Fruit fly (Drosophila melanogaster) whole organism, pupa: ENCODE measurements around the gene Golgin104.
A peak's percentile ranks its signal among the peaks of the same experiment; 100 is the strongest.

Experiments used
- CG10348 ChIP-seq: fragments of 200-800 bp; sonication (Bioruptor generic); IDR thresholded peaks from 2 replicates; pipeline ENCODE4 v1.3.6; 2022; ENCODE audit warnings: missing biosample characterization, missing genetic modification characterization
- CG12605 ChIP-seq: fragments of 200-800 bp; sonication (Bioruptor generic); IDR thresholded peaks from 2 replicates; pipeline ENCODE4 v1.3.6; 2022; ENCODE audit warnings: missing biosample characterization, missing genetic modification characterization
- CG13204 ChIP-seq: fragments of 200-800 bp; sonication (Bioruptor generic); optimal IDR thresholded peaks from 2 replicates; lab custom pipeline; 2018; ENCODE audit warnings: missing biosample characterization, mild to moderate bottlenecking, missing genetic modification characterization, moderate library complexity
- CG34367 ChIP-seq: fragments of 200-800 bp; sonication (Bioruptor generic); optimal IDR thresholded peaks from 2 replicates; lab custom pipeline; 2018; ENCODE audit warnings: missing biosample characterization, mild to moderate bottlenecking, missing genetic modification characterization
- CG4496 ChIP-seq: fragments of 200-800 bp; sonication (Bioruptor generic); IDR thresholded peaks from 3 replicates; pipeline ENCODE4 v1.3.6; 2022; ENCODE audit warnings: missing biosample characterization, missing genetic modification characterization
- CG8301 ChIP-seq: fragments of 200-800 bp; sonication (Bioruptor generic); optimal IDR thresholded peaks from 2 replicates; lab custom pipeline; 2018; ENCODE audit warnings: missing biosample characterization, mild to moderate bottlenecking, missing genetic modification characterization
- CG9948 ChIP-seq: fragments of 200-800 bp; sonication (Bioruptor generic); optimal IDR thresholded peaks from 2 replicates; lab custom pipeline; 2018; ENCODE audit warnings: missing biosample characterization, mild to moderate bottlenecking, missing genetic modification characterization, moderate library complexity
- EcR ChIP-seq: fragments of 200-800 bp; sonication (Bioruptor generic); optimal IDR thresholded peaks from 3 replicates; lab custom pipeline; 2019; ENCODE audit warnings: missing biosample characterization, missing genetic modification characterization, mild to moderate bottlenecking, moderate library complexity, missing genetic modification reagents
- Pif1A ChIP-seq: fragments of 200-800 bp; sonication (Bioruptor generic); optimal IDR thresholded peaks from 3 replicates; lab custom pipeline; 2016; ENCODE audit warnings: missing biosample characterization, missing genetic modification characterization
- Pif1B ChIP-seq: fragments of 200-800 bp; sonication (Bioruptor generic); optimal IDR thresholded peaks from 3 replicates; lab custom pipeline; 2016; ENCODE audit warnings: missing biosample characterization, missing genetic modification characterization
- Snoo ChIP-seq: fragments of 200-800 bp; sonication (Bioruptor generic); optimal IDR thresholded peaks from 3 replicates; lab custom pipeline; 2017; ENCODE audit warnings: missing biosample characterization, mild to moderate bottlenecking, missing genetic modification characterization, inconsistent platforms
- gl ChIP-seq: fragments of 200-800 bp; sonication (Bioruptor generic); optimal IDR thresholded peaks from 2 replicates; lab custom pipeline; 2018; ENCODE audit warnings: missing biosample characterization, mild to moderate bottlenecking, missing genetic modification characterization
- rn ChIP-seq: fragments of 200-800 bp; sonication (Bioruptor generic); IDR thresholded peaks from 2 replicates; pipeline ENCODE4 v1.3.6; 2022; ENCODE audit warnings: missing biosample characterization, missing genetic modification characterization

- TF ChIP-seq EcR (GFP tag; lab: Kevin White, UChicago) (no peak), CG10348 (GFP tag; lab: Robert Waterston, UW) (no peak), rn (GFP tag; lab: Robert Waterston, UW) (no peak), Pif1B (no peak), CG4496 (no peak), Snoo (tag; lab: Kevin White, UChicago) (no peak), CG34367 (tag; lab: Kevin White, UChicago) (no peak), CG13204 (GFP tag; lab: Kevin White, UChicago) (no peak), CG9948 (tag; lab: Kevin White, UChicago) (peak; percentile 27), Pif1A (GFP tag; lab: Kevin White, UChicago) (no peak), gl (tag; lab: Kevin White, UChicago) (no peak), CG8301 (no peak), CG12605 (GFP tag; lab: Robert Waterston, UW) (no peak)
Measured at dm6 chr3L:16357860-16358259, 6.1 kb upstream of the Golgin104 start.
